Worm (Caenorhabditis elegans) whole organism, L2 larva: ENCODE results near the gene klp-3.

Source experiments
- lsy-2 ChIP-seq, 2 experiments: fragments of 150-350 bp in 1 of 2; sonication (generic microtip) in 1 of 2; optimal IDR thresholded peaks; 2 replicates each; lab custom pipeline; 2014 to 2017; ENCODE audit warnings: missing biosample characterization in 2 of 2, missing genetic modification characterization in 2 of 2
- nhr-6 ChIP-seq: fragments of 150-350 bp; optimal IDR thresholded peaks from 2 replicates; lab custom pipeline; 2014; ENCODE audit warnings: missing biosample characterization, missing genetic modification characterization

- TF ChIP-seq lsy-2 (tag; optimal IDR thresholded peaks at IDR 0.05; lab: Kevin White, UChicago) (no peak), nhr-6 (tag; lab: Kevin White, UChicago) (no peak)
Observed at ce11 chrII:7801899-7802298, 40.3 kb upstream of the klp-3 start.
